Worm (Caenorhabditis elegans) whole organism, young adult: ENCODE data around the gene Y57G11C.1131.

Experiments
- B0019.2 ChIP-seq: fragments of 200-800 bp; sonication (Bioruptor generic); conservative IDR thresholded peaks from 2 replicates; pipeline ENCODE4 v1.3.6; 2022; ENCODE audit warnings: missing genetic modification reagents, missing genetic modification characterization, missing compliant biosample characterization
- B0261.1 ChIP-seq: sonication (generic microtip); optimal IDR thresholded peaks from 2 replicates; lab custom pipeline; 2016; ENCODE audit warnings: mild to moderate bottlenecking, missing genetic modification characterization, moderate library complexity, missing compliant biosample characterization
- B0336.3 ChIP-seq: fragments of 200-800 bp; sonication (Bioruptor generic); IDR thresholded peaks from 2 replicates; pipeline ENCODE4 v1.3.6; 2022; ENCODE audit warnings: missing genetic modification characterization, missing compliant biosample characterization
- D2030.7 ChIP-seq: fragments of 200-800 bp; sonication (Bioruptor generic); IDR thresholded peaks from 2 replicates; pipeline ENCODE4 v1.3.6; 2022; ENCODE audit warnings: missing genetic modification reagents, missing genetic modification characterization, missing compliant biosample characterization
- F10E7.11 ChIP-seq: sonication (generic microtip); optimal IDR thresholded peaks from 2 replicates; lab custom pipeline; 2017; ENCODE audit warnings: mild to moderate bottlenecking, missing genetic modification characterization, moderate library complexity, missing compliant biosample characterization
- F37B4.10 ChIP-seq: fragments of 200-800 bp; sonication (Bioruptor generic); IDR thresholded peaks from 2 replicates; pipeline ENCODE4 v1.3.6; 2022; ENCODE audit warnings: missing genetic modification characterization, missing compliant biosample characterization
- F49E8.2 ChIP-seq: sonication (generic microtip); optimal IDR thresholded peaks from 3 replicates; lab custom pipeline; 2017; ENCODE audit warnings: missing genetic modification characterization, mild to moderate bottlenecking, missing compliant biosample characterization, antibody characterized with exemption, moderate library complexity; ENCODE audit not compliant: insufficient read depth
- F52B5.7 ChIP-seq: sonication (generic microtip); optimal IDR thresholded peaks from 2 replicates; lab custom pipeline; 2016; ENCODE audit warnings: mild to moderate bottlenecking, missing genetic modification characterization, missing compliant biosample characterization
- K12H6.12 ChIP-seq: fragments of 200-800 bp; sonication (Bioruptor generic); optimal IDR thresholded peaks from 2 replicates; lab custom pipeline; 2018; ENCODE audit warnings: mild to moderate bottlenecking, missing genetic modification characterization, missing compliant biosample characterization
- ZK185.1 ChIP-seq: sonication (generic microtip); optimal IDR thresholded peaks from 2 replicates; lab custom pipeline; 2016; ENCODE audit warnings: mild to moderate bottlenecking, missing genetic modification characterization, missing compliant biosample characterization; ENCODE audit not compliant: poor library complexity, severe bottlenecking
- ama-1 ChIP-seq, 3 experiments: fragments of 150-350 bp in 1 of 3; sonication (generic microtip) in 2 of 3; optimal IDR thresholded peaks; 2 replicates each; lab custom pipeline; 2014 to 2018; ENCODE audit warnings: missing biosample characterization in 2 of 3, missing genetic modification characterization in 2 of 3, missing genetic modification reagents in 2 of 3
- cebp-1 ChIP-seq, 2 experiments: fragments of 200-800 bp in 1 of 2; sonication (Bioruptor generic) in 1 of 2; sonication (generic microtip) in 1 of 2; IDR thresholded peaks in 1 of 2; optimal IDR thresholded peaks in 1 of 2; 2 replicates each; pipeline versions ENCODE4 v1.3.6 to Lab custom; 2017 to 2022; ENCODE audit warnings: missing compliant biosample characterization in 2 of 2, missing genetic modification characterization in 2 of 2, mild to moderate bottlenecking in 1 of 2, missing genetic modification reagents in 1 of 2, moderate library complexity in 1 of 2
- ceh-40 ChIP-seq: fragments of 200-800 bp; sonication (Bioruptor generic); IDR thresholded peaks from 2 replicates; pipeline ENCODE4 v1.3.6; 2022; ENCODE audit warnings: missing genetic modification characterization, missing compliant biosample characterization
- ceh-79 ChIP-seq: sonication (generic microtip); optimal IDR thresholded peaks from 2 replicates; lab custom pipeline; 2017; ENCODE audit warnings: mild to moderate bottlenecking, missing genetic modification characterization, missing compliant biosample characterization
- egl-44 ChIP-seq: fragments of 200-800 bp; sonication (Bioruptor generic); IDR thresholded peaks from 2 replicates; pipeline ENCODE4 v1.3.6; 2022; ENCODE audit warnings: missing genetic modification reagents, missing genetic modification characterization, missing compliant biosample characterization
- ekl-4 ChIP-seq: fragments of 200-800 bp; sonication (Bioruptor generic); IDR thresholded peaks from 2 replicates; pipeline ENCODE4 v1.3.6; 2022; ENCODE audit warnings: missing genetic modification reagents, missing genetic modification characterization, missing compliant biosample characterization
- gei-17 ChIP-seq: fragments of 200-800 bp; sonication (Bioruptor generic); optimal IDR thresholded peaks from 2 replicates; lab custom pipeline; 2018; ENCODE audit warnings: mild to moderate bottlenecking, missing genetic modification characterization, missing compliant biosample characterization
- hmg-20 ChIP-seq: fragments of 200-800 bp; sonication (Bioruptor generic); IDR thresholded peaks from 2 replicates; pipeline ENCODE4 v1.3.6; 2022; ENCODE audit warnings: missing genetic modification reagents, missing genetic modification characterization, missing compliant biosample characterization
- lin-35 ChIP-seq, 3 experiments: fragments of 150-350 bp in 2 of 3; sonication (generic microtip) in 1 of 3; optimal IDR thresholded peaks; 2 replicates each; lab custom pipeline; 2014 to 2018; ENCODE audit warnings: missing biosample characterization in 3 of 3, missing genetic modification characterization in 3 of 3, missing genetic modification reagents in 3 of 3
- lin-40 ChIP-seq: sonication (generic microtip); optimal IDR thresholded peaks from 2 replicates; lab custom pipeline; 2016; ENCODE audit warnings: missing genetic modification characterization, mild to moderate bottlenecking, missing compliant biosample characterization, missing genotype, missing genetic modification reagents
- lsy-27 ChIP-seq: sonication (generic microtip); optimal IDR thresholded peaks from 2 replicates; lab custom pipeline; 2017; ENCODE audit warnings: missing genetic modification characterization, mild to moderate bottlenecking, missing compliant biosample characterization, antibody characterized with exemption, missing genotype, borderline replicate concordance; ENCODE audit not compliant: insufficient read depth
- madf-10 ChIP-seq: sonication (generic microtip); optimal IDR thresholded peaks from 2 replicates; lab custom pipeline; 2016; ENCODE audit warnings: mild to moderate bottlenecking, missing genetic modification characterization, missing compliant biosample characterization
- mxl-1 ChIP-seq: sonication (generic microtip); optimal IDR thresholded peaks from 2 replicates; lab custom pipeline; 2016; ENCODE audit warnings: missing genetic modification characterization, missing compliant biosample characterization
- rpc-1 ChIP-seq, 2 experiments: fragments of 150-350 bp in 1 of 2; sonication (generic microtip) in 1 of 2; optimal IDR thresholded peaks; 2 replicates each; lab custom pipeline; 2014 to 2018; ENCODE audit warnings: missing biosample characterization in 1 of 2, missing genetic modification characterization in 1 of 2, missing genetic modification reagents in 1 of 2, missing genotype in 1 of 2
- sdz-38 ChIP-seq: sonication (generic microtip); optimal IDR thresholded peaks from 2 replicates; lab custom pipeline; 2016; ENCODE audit warnings: missing genotype, missing genetic modification characterization, missing compliant biosample characterization
- snpc-1.1 ChIP-seq: sonication (generic microtip); optimal IDR thresholded peaks from 2 replicates; lab custom pipeline; 2017; ENCODE audit warnings: missing genetic modification characterization, mild to moderate bottlenecking, missing compliant biosample characterization, antibody characterized with exemption, moderate library complexity, missing genotype, missing genetic modification reagents; ENCODE audit not compliant: insufficient read depth
- snpc-1.3 ChIP-seq: sonication (generic microtip); optimal IDR thresholded peaks from 2 replicates; lab custom pipeline; 2017; ENCODE audit warnings: missing genetic modification characterization, mild to moderate bottlenecking, missing compliant biosample characterization, antibody characterized with exemption, moderate library complexity, missing genotype, missing genetic modification reagents; ENCODE audit not compliant: insufficient read depth
- snpc-3.4 ChIP-seq: sonication (generic microtip); optimal IDR thresholded peaks from 2 replicates; lab custom pipeline; 2017; ENCODE audit warnings: missing genetic modification characterization, mild to moderate bottlenecking, missing compliant biosample characterization, antibody characterized with exemption, moderate library complexity, missing genotype, missing genetic modification reagents
- snpc-4 ChIP-seq, 5 experiments: fragments of 150-350 bp in 1 of 5; sonication (generic microtip) in 4 of 5; optimal IDR thresholded peaks; 2 replicates each; lab custom pipeline; 2014 to 2018; ENCODE audit warnings: missing genetic modification characterization in 5 of 5, missing biosample characterization in 3 of 5, antibody characterized with exemption in 2 of 5, mild to moderate bottlenecking in 2 of 5, missing compliant biosample characterization in 2 of 5, missing genotype in 2 of 5, moderate library complexity in 2 of 5, missing genetic modification reagents in 1 of 5
- sptf-2 ChIP-seq: fragments of 200-800 bp; sonication (Bioruptor generic); optimal IDR thresholded peaks from 2 replicates; lab custom pipeline; 2018; ENCODE audit warnings: mild to moderate bottlenecking, missing genetic modification characterization, missing compliant biosample characterization
- tbp1 ChIP-seq: fragments of 200-800 bp; sonication (Bioruptor generic); optimal IDR thresholded peaks from 2 replicates; lab custom pipeline; 2018; ENCODE audit warnings: mild to moderate bottlenecking, missing genetic modification characterization, missing compliant biosample characterization
- tbx-9 ChIP-seq: sonication (generic microtip); optimal IDR thresholded peaks from 2 replicates; lab custom pipeline; 2016; ENCODE audit warnings: borderline replicate concordance, missing genetic modification characterization, inconsistent platforms, missing compliant biosample characterization
- ztf-25 ChIP-seq: fragments of 200-800 bp; sonication (Bioruptor generic); IDR thresholded peaks from 2 replicates; pipeline ENCODE4 v1.3.6; 2022; ENCODE audit warnings: missing genetic modification reagents, missing genetic modification characterization, missing compliant biosample characterization
- ztf-3 ChIP-seq: fragments of 200-800 bp; sonication (Bioruptor generic); optimal IDR thresholded peaks from 2 replicates; lab custom pipeline; 2018; ENCODE audit warnings: mild to moderate bottlenecking, missing genetic modification characterization, missing compliant biosample characterization

Y57G11C.1131 gene

DNA sequence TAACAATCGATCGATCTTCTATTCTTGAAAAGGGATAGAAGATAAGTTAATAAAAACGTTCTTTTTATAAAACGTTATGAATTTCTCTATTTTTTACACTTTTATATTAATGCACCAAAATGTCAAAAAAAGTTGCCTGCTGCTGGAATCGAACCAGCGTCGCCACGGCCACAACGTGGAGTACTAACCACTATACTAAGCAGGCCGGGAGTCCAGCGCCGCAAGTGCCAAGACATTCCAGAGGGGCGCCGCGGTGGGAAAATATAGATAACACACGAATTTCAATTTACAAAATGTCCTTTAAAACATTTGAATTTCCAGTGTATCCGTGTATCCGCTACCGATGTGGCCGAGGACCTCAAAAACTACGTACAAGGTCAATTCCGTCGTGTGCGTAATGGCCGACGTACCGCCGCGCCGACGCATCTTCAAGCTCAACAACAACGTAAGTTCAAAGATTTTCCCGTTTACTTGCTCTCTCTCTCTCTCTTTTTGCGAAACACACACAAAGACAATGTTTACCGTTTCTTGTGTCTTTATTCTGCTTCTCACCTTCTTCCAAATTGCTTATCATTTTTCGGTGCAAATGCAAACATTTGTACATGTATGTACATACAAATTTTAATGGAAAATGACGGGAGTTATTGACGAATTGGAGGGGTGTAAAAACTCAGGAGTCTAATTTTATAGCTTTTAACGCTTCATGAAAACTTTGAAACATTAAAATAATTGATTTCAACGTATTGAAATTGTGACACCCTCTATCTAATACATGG, 43.7 kb upstream of the Y57G11C.1131 start (continued):
- TF ChIP-seq F37B4.10 (GFP tag; lab: Robert Waterston, UW) (no peak), ztf-25 (GFP tag; lab: Robert Waterston, UW) (0 out of 2 replicates have a peak, but pooled peaks have one; percentile 50), tbx-9 (tag; lab: Kevin White, UChicago) (no peak), F52B5.7 (no peak), snpc-3.4 (tag; lab: Kevin White, UChicago) (peak; percentile 62), madf-10 (tag; lab: Kevin White, UChicago) (peak; percentile 7), gei-17 (GFP tag; lab: Kevin White, UChicago) (no peak), ama-1 (optimal IDR thresholded peaks at IDR 0.05; lab: Kevin White, UChicago) (no peak), ama-1 (GFP tag; optimal IDR thresholded peaks at IDR 0.05; lab: Kevin White, UChicago) (peak in 1 of 2 experiments; percentile 59), lin-40 (tag; lab: Kevin White, UChicago) (no peak), lin-35 (GFP tag; optimal IDR thresholded peaks at IDR 0.05; lab: Kevin White, UChicago) (peak in 1 of 3 experiments; percentile 35), K12H6.12 (no peak), lsy-27 (no peak), ztf-3 (GFP tag; lab: Kevin White, UChicago) (no peak), sptf-2 (GFP tag; lab: Kevin White, UChicago) (no peak), egl-44 (GFP tag; lab: Robert Waterston, UW) (0 out of 2 replicates have a peak, but pooled peaks have one; percentile 26), tbp1 (GFP tag; lab: Kevin White, UChicago) (peak; percentile 95), sdz-38 (no peak), mxl-1 (tag; lab: Kevin White, UChicago) (peak; percentile 29), cebp-1 (GFP tag; IDR thresholded peaks at IDR 0.05; lab: Robert Waterston, UW) (no peak), cebp-1 (tag; optimal IDR thresholded peaks at IDR 0.05; lab: Kevin White, UChicago) (peak; percentile 22), snpc-4 (GFP tag; optimal IDR thresholded peaks at IDR 0.05; lab: Kevin White, UChicago) (peak; percentile 90), snpc-4 (tag; optimal IDR thresholded peaks at IDR 0.05; lab: Kevin White, UChicago) (peak; percentile 17 to 98 (median 96)), ceh-79 (peak; percentile 13), F10E7.11 (tag; lab: Kevin White, UChicago) (no peak), F49E8.2 (tag; lab: Kevin White, UChicago) (no peak), B0019.2 (GFP tag; lab: Robert Waterston, UW) (0 out of 2 replicates have a peak, but pooled peaks have one; percentile 9), ZK185.1 (tag; lab: Kevin White, UChicago) (peak; percentile 49), B0261.1 (peak; percentile 81), snpc-1.3 (tag; lab: Kevin White, UChicago) (peak; percentile 68), D2030.7 (GFP tag; lab: Robert Waterston, UW) (peak; percentile 56; the same call in 1 of the 2 replicates), hmg-20 (GFP tag; lab: Robert Waterston, UW) (no peak), ekl-4 (GFP tag; lab: Robert Waterston, UW) (no peak), ceh-40 (GFP tag; lab: Robert Waterston, UW) (no peak), snpc-1.1 (tag; lab: Kevin White, UChicago) (peak; percentile 49), rpc-1 (optimal IDR thresholded peaks at IDR 0.05; lab: Kevin White, UChicago) (peak; percentile 53), rpc-1 (tag; optimal IDR thresholded peaks at IDR 0.05; lab: Kevin White, UChicago) (peak; percentile 75), B0336.3 (GFP tag; lab: Robert Waterston, UW) (0 out of 2 replicates have a peak, but pooled peaks have one; percentile 23)
